Fruit fly (Drosophila melanogaster): ENCODE data around the gene Ald1.

Ald1 gene

dm6 chr3R:26228026-26228635 lies 33.3 kb downstream of the Ald1 start (continued):
- TF ChIP-seq Sry-β (GFP tag; optimal IDR thresholded peaks at IDR 0.05), result peak; percentile 59
- peak; percentile 90 for TF ChIP-seq CG4854 (GFP tag; optimal IDR thresholded peaks at IDR 0.05)
- peak; percentile 82 for TF ChIP-seq mam (GFP tag; optimal IDR thresholded peaks at IDR 0.05)
- TF ChIP-seq BtbVII (GFP tag; optimal IDR thresholded peaks at IDR 0.05), result peak; percentile 78
- TF ChIP-seq Antp (GFP tag; optimal IDR thresholded peaks at IDR 0.05), result peak; percentile 85
- TF ChIP-seq CG10267 (tag; optimal IDR thresholded peaks at IDR 0.05), result no peak
- peak; percentile 88 for TF ChIP-seq sim (GFP tag; IDR thresholded peaks at IDR 0.05)
- peak; percentile 47 for TF ChIP-seq CG30403 (GFP tag; optimal IDR thresholded peaks at IDR 0.05)
- peak; percentile 23 for TF ChIP-seq emc (GFP tag; optimal IDR thresholded peaks at IDR 0.05)
- TF ChIP-seq exex (tag; optimal IDR thresholded peaks at IDR 0.05), result peak; percentile 69
- TF ChIP-seq org-1 (GFP tag; optimal IDR thresholded peaks at IDR 0.05), result peak; percentile 86
- no peak for TF ChIP-seq CG7357 (GFP tag; IDR thresholded peaks at IDR 0.05)
- TF ChIP-seq vvl (GFP tag; IDR thresholded peaks at IDR 0.05), result peak; percentile 83
- peak; percentile 44; the same call in 1 of the 2 replicates for TF ChIP-seq aop (GFP tag; IDR thresholded peaks at IDR 0.05)
- peak; percentile 42 for TF ChIP-seq CG4424 (GFP tag; optimal IDR thresholded peaks at IDR 0.05)
- peak; percentile 54; the same call in 1 of the 2 replicates for TF ChIP-seq bowl (GFP tag; IDR thresholded peaks at IDR 0.05)
- TF ChIP-seq CG6813 (GFP tag; optimal IDR thresholded peaks at IDR 0.05), result peak; percentile 91
- peak; percentile 73 for TF ChIP-seq CG14710 (tag; optimal IDR thresholded peaks at IDR 0.05)
- peak; percentile 86 for TF ChIP-seq gro (GFP tag; optimal IDR thresholded peaks at IDR 0.05)
- no peak for TF ChIP-seq CG34224 (GFP tag; IDR thresholded peaks at IDR 0.05; ENCODE audit: partially characterized antibody)
- peak; percentile 74 for TF ChIP-seq dmrt99B (tag; optimal IDR thresholded peaks at IDR 0.05)
- peak; percentile 95 for TF ChIP-seq Asciz (GFP tag; optimal IDR thresholded peaks at IDR 0.05)
- TF ChIP-seq otp (GFP tag; IDR thresholded peaks at IDR 0.05), result peak; percentile 90
- no peak for TF ChIP-seq hth (optimal IDR thresholded peaks at IDR 0.05)
- peak; percentile 64 for TF ChIP-seq ewg (GFP tag; optimal IDR thresholded peaks at IDR 0.05)
- TF ChIP-seq CG2116 (GFP tag; optimal IDR thresholded peaks at IDR 0.05), result peak; percentile 49
- TF ChIP-seq cwo (GFP tag; optimal IDR thresholded peaks at IDR 0.05), result peak; percentile 78
- peak; percentile 75 for TF ChIP-seq lilli (GFP tag; optimal IDR thresholded peaks at IDR 0.05)
- peak; percentile 70 for TF ChIP-seq CG3163 (GFP tag; optimal IDR thresholded peaks at IDR 0.05)
- peak; percentile 71 for TF ChIP-seq Bteb2 (GFP tag; optimal IDR thresholded peaks at IDR 0.05)
- TF ChIP-seq CG1024 (GFP tag; IDR thresholded peaks at IDR 0.05), result peak; percentile 83
- TF ChIP-seq Atf3 (GFP tag; optimal IDR thresholded peaks at IDR 0.05), result peak; percentile 80
- peak; percentile 52; the same call in 1 of the 2 replicates for TF ChIP-seq ro (GFP tag; IDR thresholded peaks at IDR 0.05)
- peak; percentile 25; the same call in 1 of the 2 replicates for TF ChIP-seq ssp (GFP tag; IDR thresholded peaks at IDR 0.05)
- peak; percentile 77 for TF ChIP-seq CG1647 (GFP tag; optimal IDR thresholded peaks at IDR 0.05)
- peak; percentile 87 for TF ChIP-seq odd (GFP tag; optimal IDR thresholded peaks at IDR 0.05)
- peak; percentile 11 for TF ChIP-seq stwl (tag; optimal IDR thresholded peaks at IDR 0.05)
- TF ChIP-seq zf30C (GFP tag; optimal IDR thresholded peaks at IDR 0.05), result no peak
- TF ChIP-seq CG10366 (GFP tag; IDR thresholded peaks at IDR 0.05), result peak; percentile 75
- TF ChIP-seq bab2 (GFP tag; optimal IDR thresholded peaks at IDR 0.05), result peak; percentile 58
- TF ChIP-seq Lim3 (GFP tag; IDR thresholded peaks at IDR 0.05), result no peak
- TF ChIP-seq CG2120 (GFP tag; optimal IDR thresholded peaks at IDR 0.05), result peak; percentile 78
- TF ChIP-seq CG18599 (GFP tag; optimal IDR thresholded peaks at IDR 0.05), result peak; percentile 90
- peak; percentile 89 for TF ChIP-seq CG2678 (tag; optimal IDR thresholded peaks at IDR 0.05)
- peak; percentile 87 for TF ChIP-seq seq (GFP tag; IDR thresholded peaks at IDR 0.05)
- peak; percentile 73 for TF ChIP-seq gcm2 (GFP tag; optimal IDR thresholded peaks at IDR 0.05)
- peak; percentile 91 for TF ChIP-seq CG8089 (GFP tag; optimal IDR thresholded peaks at IDR 0.05)
- TF ChIP-seq twi (tag; optimal IDR thresholded peaks at IDR 0.05), result peak; percentile 44
- TF ChIP-seq Pdp1 (GFP tag; optimal IDR thresholded peaks at IDR 0.05), result peak; percentile 69 to 78
- TF ChIP-seq Nf-YB (GFP tag; optimal IDR thresholded peaks at IDR 0.05), result peak; percentile 54
